Worm (Caenorhabditis elegans) whole organism, L2 larva: Measurements from ENCODE around the gene lin-39.

ENCODE experiments used
- F13H6.1 ChIP-seq: sonication (generic microtip); optimal IDR thresholded peaks from 2 replicates; lab custom pipeline; 2016; ENCODE audit warnings: missing genetic modification characterization, missing compliant biosample characterization
- aly-2 ChIP-seq: fragments of 150-350 bp; optimal IDR thresholded peaks from 2 replicates; lab custom pipeline; 2014; ENCODE audit warnings: missing biosample characterization, missing genetic modification characterization
- ama-1 ChIP-seq: fragments of 150-350 bp; optimal IDR thresholded peaks from 2 replicates; lab custom pipeline; 2018; ENCODE audit warnings: inconsistent platforms
- ceh-82 ChIP-seq: fragments of 150-350 bp; optimal IDR thresholded peaks from 2 replicates; lab custom pipeline; 2014; ENCODE audit warnings: missing biosample characterization, missing genetic modification characterization
- lin-11 ChIP-seq: fragments of 150-350 bp; sonication (generic microtip); optimal IDR thresholded peaks from 2 replicates; lab custom pipeline; 2014; ENCODE audit warnings: missing biosample characterization, missing genetic modification characterization, inconsistent platforms, mixed read lengths
- lsy-2 ChIP-seq, 2 experiments: fragments of 150-350 bp in 1 of 2; sonication (generic microtip) in 1 of 2; optimal IDR thresholded peaks; 2 replicates each; lab custom pipeline; 2014 to 2017; ENCODE audit warnings: missing biosample characterization in 2 of 2, missing genetic modification characterization in 2 of 2
- mdl-1 ChIP-seq, 2 experiments: fragments of 150-350 bp in 1 of 2; sonication (generic microtip) in 1 of 2; optimal IDR thresholded peaks; 2 replicates each; lab custom pipeline; 2017; ENCODE audit warnings: missing biosample characterization in 2 of 2, missing genetic modification characterization in 2 of 2
- nhr-11 ChIP-seq: fragments of 150-350 bp; optimal IDR thresholded peaks from 2 replicates; lab custom pipeline; 2014; ENCODE audit warnings: missing biosample characterization, missing genetic modification characterization
- nhr-12 ChIP-seq: fragments of 150-350 bp; optimal IDR thresholded peaks from 2 replicates; lab custom pipeline; 2014; ENCODE audit warnings: missing biosample characterization, missing genetic modification characterization
- nhr-21 ChIP-seq: fragments of 150-350 bp; optimal IDR thresholded peaks from 2 replicates; lab custom pipeline; 2014; ENCODE audit warnings: missing biosample characterization, missing genetic modification characterization
- snpc-4 ChIP-seq: fragments of 150-350 bp; optimal IDR thresholded peaks from 2 replicates; lab custom pipeline; 2014; ENCODE audit warnings: missing biosample characterization, missing genetic modification characterization
- unc-39 ChIP-seq: fragments of 150-350 bp; optimal IDR thresholded peaks from 2 replicates; lab custom pipeline; 2014; ENCODE audit warnings: missing biosample characterization, missing genetic modification characterization
- unc-62 ChIP-seq: fragments of 150-350 bp; optimal IDR thresholded peaks from 2 replicates; lab custom pipeline; 2014; ENCODE audit warnings: missing biosample characterization, missing genetic modification reagents, missing genetic modification characterization
- zag-1 ChIP-seq: fragments of 150-350 bp; optimal IDR thresholded peaks from 2 replicates; lab custom pipeline; 2014; ENCODE audit warnings: missing biosample characterization, missing genetic modification characterization

DNA sequence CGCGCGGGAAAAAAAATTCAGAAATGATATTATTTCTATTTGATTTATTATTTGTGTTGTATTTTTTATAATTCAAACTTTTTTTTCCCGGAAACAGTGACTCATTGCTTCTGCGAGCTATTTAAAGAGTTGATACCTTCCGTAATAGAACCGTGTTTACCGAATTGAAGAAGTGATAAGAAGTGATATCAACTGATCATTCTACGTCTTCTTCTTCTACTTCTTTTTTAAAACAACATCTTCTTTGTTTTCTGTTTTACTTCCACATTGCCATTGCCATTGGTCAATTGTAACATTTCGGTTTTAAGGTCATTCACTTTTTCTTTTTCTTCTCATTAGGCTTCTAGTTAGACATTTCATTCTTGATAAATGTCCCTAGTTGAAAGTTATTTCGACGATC, 29.7 kb upstream of the lin-39 start, which contains the start of gene ttr-32:
- no peak for TF ChIP-seq nhr-21 (tag; lab: Kevin White, UChicago)
- no peak for TF ChIP-seq nhr-12 (tag; lab: Kevin White, UChicago)
- TF ChIP-seq lin-11 (tag; lab: Kevin White, UChicago): no peak
- no peak for TF ChIP-seq unc-62 (GFP tag; lab: Kevin White, UChicago)
- no peak for TF ChIP-seq aly-2
- TF ChIP-seq nhr-11: no peak
- TF ChIP-seq F13H6.1 (tag; lab: Kevin White, UChicago): no peak
- no peak for TF ChIP-seq mdl-1 (tag; optimal IDR thresholded peaks at IDR 0.05; lab: Kevin White, UChicago)
- no peak for TF ChIP-seq zag-1
- TF ChIP-seq lsy-2 (tag; optimal IDR thresholded peaks at IDR 0.05; lab: Kevin White, UChicago): no peak
- no peak for TF ChIP-seq ceh-82 (tag; lab: Kevin White, UChicago)
- no peak for TF ChIP-seq unc-39
- no peak for TF ChIP-seq ama-1 (lab: Kevin White, UChicago)
- no peak for TF ChIP-seq snpc-4 (tag; lab: Kevin White, UChicago)
